Fruit fly (Drosophila melanogaster): Measurements from ENCODE around the gene Smn.
A peak's percentile ranks its signal among the peaks of the same experiment; 100 is the strongest.

Smn gene

DNA sequence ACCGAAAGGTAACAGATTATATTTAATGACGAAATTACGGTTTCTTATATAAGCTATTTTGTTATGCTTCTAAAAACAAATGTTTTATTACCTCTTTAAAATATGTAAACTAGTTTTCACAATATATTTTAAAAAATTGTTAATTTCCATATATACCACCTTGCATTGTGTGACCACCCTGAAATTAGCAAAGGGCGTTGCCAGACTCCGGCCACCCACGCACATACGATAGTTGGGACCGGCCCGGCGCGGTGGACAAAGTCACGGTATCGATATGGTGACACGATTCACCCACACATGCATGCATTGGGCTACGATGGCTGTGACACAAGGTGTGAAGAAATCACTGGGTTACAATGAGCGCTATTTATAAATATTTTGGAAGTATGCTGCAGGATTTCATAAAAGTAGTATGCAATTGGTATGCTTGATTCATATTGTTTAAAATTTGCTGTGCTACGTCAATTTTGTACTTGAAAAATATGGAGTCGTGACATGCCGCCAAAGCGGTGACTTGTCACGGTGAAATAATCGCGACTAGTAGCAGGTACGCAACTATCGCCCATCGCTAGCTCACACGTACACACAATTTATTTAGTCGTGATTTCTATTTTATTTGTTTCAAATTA lies 6.8 kb upstream of the Smn start (continued):
- TF ChIP-seq vfl (GFP tag; optimal IDR thresholded peaks at IDR 0.05) (peak; percentile 19), CG9437 (GFP tag; optimal IDR thresholded peaks at IDR 0.05) (peak; percentile 8), zf30C (GFP tag; optimal IDR thresholded peaks at IDR 0.05) (no peak), CG9817 (tag; optimal IDR thresholded peaks at IDR 0.05) (peak; percentile 34), CG2129 (GFP tag; IDR thresholded peaks at IDR 0.05; ENCODE audit: partially characterized antibody) (peak; percentile 90), CG13624 (GFP tag; optimal IDR thresholded peaks at IDR 0.05) (peak; percentile 67), ara (GFP tag; IDR thresholded peaks at IDR 0.05) (no peak), disco-r (GFP tag; optimal IDR thresholded peaks at IDR 0.05) (peak; percentile 61), CG5180 (GFP tag; optimal IDR thresholded peaks at IDR 0.05) (no peak), CG2199 (GFP tag; IDR thresholded peaks at IDR 0.05) (0 out of 3 replicates have a peak, but pooled peaks have one; percentile 30), ab (GFP tag; optimal IDR thresholded peaks at IDR 0.05) (no peak), CG33557 (GFP tag; optimal IDR thresholded peaks at IDR 0.05) (peak; percentile 6), fru (optimal IDR thresholded peaks at IDR 0.05) (no peak), repo (GFP tag; optimal IDR thresholded peaks at IDR 0.05) (peak; percentile 14), oc (tag; optimal IDR thresholded peaks at IDR 0.05) (peak; percentile 15), chinmo (GFP tag; IDR thresholded peaks at IDR 0.05; ENCODE audit: partially characterized antibody) (peak; percentile 82; the same call in 2 of the 4 replicates), Tbp (GFP tag; optimal IDR thresholded peaks at IDR 0.05) (no peak), grn (GFP tag; optimal IDR thresholded peaks at IDR 0.05) (no peak), zfh2 (GFP tag; optimal IDR thresholded peaks at IDR 0.05) (peak; percentile 70), CG6813 (GFP tag; optimal IDR thresholded peaks at IDR 0.05) (no peak), az2 (GFP tag; optimal IDR thresholded peaks at IDR 0.05) (peak; percentile 35), HLH54F (GFP tag; optimal IDR thresholded peaks at IDR 0.05) (peak; percentile 67), CG3995 (GFP tag; optimal IDR thresholded peaks at IDR 0.05) (peak; percentile 100), abd-A (tag; optimal IDR thresholded peaks at IDR 0.05) (no peak), CG7745 (tag; optimal IDR thresholded peaks at IDR 0.05) (no peak), H2.0 (GFP tag; IDR thresholded peaks at IDR 0.05) (peak; percentile 52), lola (GFP tag; optimal IDR thresholded peaks at IDR 0.05) (peak in 1 of 3 experiments; percentile 21), CG18262 (tag; optimal IDR thresholded peaks at IDR 0.05) (peak; percentile 62), gcm (GFP tag; optimal IDR thresholded peaks at IDR 0.05) (peak; percentile 1), CG30020 (tag; optimal IDR thresholded peaks at IDR 0.05) (peak; percentile 70), CG30431 (GFP tag; optimal IDR thresholded peaks at IDR 0.05) (no peak), croc (GFP tag; conservative IDR thresholded peaks at IDR 0.05) (no peak), CG6175 (GFP tag; IDR thresholded peaks at IDR 0.05) (no peak), CG13424 (tag; optimal IDR thresholded peaks at IDR 0.05) (peak; percentile 60), Sox100B (GFP tag; optimal IDR thresholded peaks at IDR 0.05) (no peak), exex (tag; optimal IDR thresholded peaks at IDR 0.05) (no peak), CG6254 (GFP tag; optimal IDR thresholded peaks at IDR 0.05) (no peak), esg (GFP tag; conservative IDR thresholded peaks at IDR 0.05) (no peak), crc (GFP tag; optimal IDR thresholded peaks at IDR 0.05) (peak; percentile 9), Doc3 (GFP tag; IDR thresholded peaks at IDR 0.05; ENCODE audit: partially characterized antibody) (peak; percentile 96), CG4854 (GFP tag; optimal IDR thresholded peaks at IDR 0.05) (peak; percentile 10), corto (GFP tag; optimal IDR thresholded peaks at IDR 0.05) (no peak), Jarid2 (GFP tag; optimal IDR thresholded peaks at IDR 0.05) (no peak), bab2 (GFP tag; optimal IDR thresholded peaks at IDR 0.05) (peak; percentile 52), CG13775 (GFP tag; optimal IDR thresholded peaks at IDR 0.05) (peak; percentile 52), CG42726 (GFP tag; IDR thresholded peaks at IDR 0.05; ENCODE audit: partially characterized antibody) (peak; percentile 87), CG16779 (GFP tag; IDR thresholded peaks at IDR 0.05) (no peak), CG4707 (GFP tag; optimal IDR thresholded peaks at IDR 0.05) (no peak), mld (GFP tag; IDR thresholded peaks at IDR 0.05; ENCODE audit: partially characterized antibody) (peak; percentile 75; the same call in 1 of the 3 replicates)

All from whole organism, embryonic.